Worm (Caenorhabditis elegans): ENCODE data around the gene dolk-1.

Gene dolk-1

ce11 chrIII:11933539-11933938 lies at the start of gene dolk-1:
Gene dolk-1, minus strand, starts transcription at chrIII:11933639.
- TF ChIP-seq unc-62 (GFP tag; optimal IDR thresholded peaks at IDR 0.05), result no peak

DNA sequence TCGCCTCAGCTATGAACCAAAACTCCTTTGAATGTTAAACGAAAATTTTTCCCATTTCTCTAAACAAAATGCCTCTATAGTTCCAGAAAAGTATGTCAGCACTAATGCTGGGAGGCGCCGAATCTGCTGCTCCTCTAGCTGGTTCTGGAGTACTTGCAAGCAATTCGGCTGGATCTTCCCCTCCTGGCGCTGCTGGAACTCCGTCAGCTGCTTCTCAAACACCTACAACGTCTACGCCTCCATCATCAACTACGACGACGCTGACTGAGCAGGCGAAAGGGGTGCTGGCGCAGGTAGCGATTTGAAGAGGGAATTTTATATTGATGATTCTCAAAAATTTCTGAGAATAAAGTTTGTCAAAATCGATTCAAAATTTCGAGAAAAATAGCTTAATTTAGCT lies 49.0 kb upstream of the dolk-1 start:
- no peak for TF ChIP-seq unc-62 (GFP tag; optimal IDR thresholded peaks at IDR 0.05)

DNA sequence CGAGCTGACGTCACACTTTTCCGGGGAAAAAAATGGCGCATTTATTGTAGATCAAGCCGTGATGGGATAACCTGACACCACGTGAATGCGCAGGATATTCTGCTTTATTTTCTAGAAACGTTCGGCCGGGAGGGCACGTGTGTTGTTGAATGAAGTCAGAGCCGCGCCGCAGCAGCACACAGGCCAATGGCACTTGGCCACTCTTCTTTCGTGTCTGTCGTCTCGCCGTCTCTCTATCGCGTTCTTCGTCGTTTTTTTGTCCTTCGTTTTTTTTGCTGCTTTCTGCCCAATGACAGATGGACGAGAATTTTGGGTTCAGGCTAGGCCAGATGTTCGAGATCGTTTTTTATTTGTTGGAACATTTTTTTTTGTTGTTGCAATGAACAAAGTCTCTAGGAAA lies 48.1 kb upstream of the dolk-1 start:
- TF ChIP-seq unc-62 (GFP tag; optimal IDR thresholded peaks at IDR 0.05), result no peak

DNA sequence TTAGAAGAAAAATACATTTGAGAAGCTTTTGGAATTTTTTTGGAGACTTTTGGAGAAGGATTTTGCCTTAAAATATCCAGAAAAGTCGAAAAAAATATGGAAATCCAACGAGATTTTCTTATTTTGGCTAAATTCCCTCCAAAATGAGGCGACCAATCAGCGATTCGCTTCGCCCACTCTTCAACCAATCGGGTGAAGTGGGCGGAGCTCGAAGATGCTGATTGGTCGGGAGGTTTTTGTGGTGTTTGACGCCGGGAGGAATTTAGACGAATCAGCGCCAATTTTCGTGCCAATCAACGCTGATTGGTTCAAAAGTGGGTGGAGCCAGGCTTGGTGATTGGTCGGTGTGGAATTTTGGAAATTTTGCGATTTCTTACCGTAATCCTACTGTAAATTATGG lies 47.3 kb upstream of the dolk-1 start:
- TF ChIP-seq unc-62 (GFP tag; optimal IDR thresholded peaks at IDR 0.05), result no peak

DNA sequence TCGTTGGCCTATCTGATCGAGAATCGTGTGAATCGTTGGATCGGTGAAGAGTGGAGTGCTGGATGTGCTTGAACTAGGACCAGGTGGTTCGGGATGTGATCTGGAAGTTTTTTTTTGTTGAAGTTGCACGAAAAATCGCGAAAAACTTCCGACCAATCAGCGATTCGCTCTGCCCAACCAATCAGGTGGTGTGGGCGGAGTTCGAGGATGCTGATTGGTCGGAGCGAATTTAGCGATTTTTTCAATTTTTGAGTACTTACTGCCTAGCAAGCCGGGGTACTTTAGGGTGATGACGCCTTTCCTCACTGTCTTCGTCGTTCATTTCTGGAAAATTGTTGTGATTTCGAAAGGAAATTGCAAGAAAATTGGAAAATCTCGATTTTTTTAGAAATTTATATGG lies 45.3 kb upstream of the dolk-1 start, which contains the start of gene Y56A3A.30:
Gene Y56A3A.30, minus strand, starts transcription at position 324 of the 400 bp plus-strand sequence.
- no peak for TF ChIP-seq unc-62 (GFP tag; optimal IDR thresholded peaks at IDR 0.05)

DNA sequence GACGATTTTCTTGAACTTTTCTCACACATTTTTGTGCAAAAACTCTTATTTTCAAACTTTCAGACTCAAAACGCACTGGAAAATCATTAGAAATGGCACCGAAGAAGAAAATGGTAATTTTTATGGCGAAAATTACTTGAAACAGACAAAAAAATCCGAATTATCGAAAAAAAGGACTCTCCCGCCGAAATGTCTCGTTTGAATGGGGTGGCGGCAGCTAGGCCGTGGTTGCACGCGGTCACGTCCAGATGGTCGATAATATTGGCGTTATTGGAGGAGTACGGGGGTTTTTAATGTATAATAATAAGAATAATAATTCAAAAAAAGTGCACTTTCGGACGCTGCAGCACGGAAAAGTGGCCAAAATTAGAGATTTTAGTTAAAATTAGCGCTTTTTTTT lies 41.0 kb upstream of the dolk-1 start, which contains the start of gene Y56A3A.31:
Gene Y56A3A.31, plus strand, starts transcription at position 64 of the 400 bp plus-strand sequence.
- TF ChIP-seq unc-62 (GFP tag; optimal IDR thresholded peaks at IDR 0.05), result no peak

ce11 chrIII:11973996-11974395 lies 40.6 kb upstream of the dolk-1 start, which contains the start of gene ung-1:
Gene ung-1, minus strand, starts transcription at chrIII:11974096.
- no peak for TF ChIP-seq unc-62 (GFP tag; optimal IDR thresholded peaks at IDR 0.05)

DNA sequence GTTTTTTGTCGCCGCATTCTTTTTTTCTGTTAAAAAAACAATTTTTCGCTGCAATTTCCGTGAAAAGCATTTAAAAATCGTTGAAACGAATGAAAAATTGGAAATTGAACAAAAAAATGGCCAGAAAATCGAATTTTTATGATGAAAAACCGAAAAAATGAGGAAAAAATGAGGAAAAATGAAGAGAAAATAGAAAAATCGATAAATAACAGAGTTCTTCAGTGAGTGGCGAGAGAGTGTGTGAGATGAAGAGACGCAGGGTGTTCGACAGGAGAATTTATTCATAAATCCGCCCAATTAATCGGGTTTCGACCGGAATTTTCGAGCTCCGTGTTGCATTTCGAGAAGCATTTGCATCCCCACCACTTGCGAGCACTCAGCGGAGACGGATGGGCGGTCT lies 37.9 kb upstream of the dolk-1 start, which contains the start of gene Y56A3A.28:
Gene Y56A3A.28, minus strand, starts transcription at position 33 of the 400 bp plus-strand sequence.
- TF ChIP-seq unc-62 (GFP tag; optimal IDR thresholded peaks at IDR 0.05), result no peak

ce11 chrIII:11960080-11960479 lies 26.6 kb upstream of the dolk-1 start, which contains the start of gene top-3:
Gene top-3, minus strand, starts transcription at chrIII:11960180.
- no peak for TF ChIP-seq unc-62 (GFP tag; optimal IDR thresholded peaks at IDR 0.05)

DNA sequence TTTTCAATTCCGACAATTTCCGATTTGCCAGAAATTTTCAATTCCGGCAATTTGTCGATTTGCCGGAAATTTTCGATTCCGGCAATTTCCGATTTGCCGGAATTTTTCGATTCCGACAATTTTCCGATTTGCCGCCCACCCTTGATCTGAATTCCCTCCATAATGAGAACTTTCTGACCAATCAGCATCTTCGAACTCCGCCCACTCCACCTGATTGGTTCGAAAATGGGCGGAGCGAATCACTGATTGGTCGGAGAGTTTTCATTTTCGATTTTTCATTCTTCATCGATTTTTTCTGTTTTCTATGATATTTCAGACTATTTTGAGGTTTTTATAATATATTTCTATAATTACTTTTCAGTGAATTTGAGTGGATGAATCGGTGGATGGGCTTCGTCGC lies 20.7 kb upstream of the dolk-1 start:
- no peak for TF ChIP-seq unc-62 (GFP tag; optimal IDR thresholded peaks at IDR 0.05)

- no peak for TF ChIP-seq unc-62 (GFP tag; optimal IDR thresholded peaks at IDR 0.05)
Measured at ce11 chrIII:11951111-11951510, 17.7 kb upstream of the dolk-1 start.

ce11 chrIII:11949276-11949879 lies 15.9 kb upstream of the dolk-1 start:
- no peak for TF ChIP-seq unc-62 (GFP tag; optimal IDR thresholded peaks at IDR 0.05)

- no peak for TF ChIP-seq unc-62 (GFP tag; optimal IDR thresholded peaks at IDR 0.05)
Measured at ce11 chrIII:11948437-11948836, 15.0 kb upstream of the dolk-1 start.

ce11 chrIII:11947527-11947926 lies 14.1 kb upstream of the dolk-1 start:
- TF ChIP-seq unc-62 (GFP tag; optimal IDR thresholded peaks at IDR 0.05), result no peak

DNA sequence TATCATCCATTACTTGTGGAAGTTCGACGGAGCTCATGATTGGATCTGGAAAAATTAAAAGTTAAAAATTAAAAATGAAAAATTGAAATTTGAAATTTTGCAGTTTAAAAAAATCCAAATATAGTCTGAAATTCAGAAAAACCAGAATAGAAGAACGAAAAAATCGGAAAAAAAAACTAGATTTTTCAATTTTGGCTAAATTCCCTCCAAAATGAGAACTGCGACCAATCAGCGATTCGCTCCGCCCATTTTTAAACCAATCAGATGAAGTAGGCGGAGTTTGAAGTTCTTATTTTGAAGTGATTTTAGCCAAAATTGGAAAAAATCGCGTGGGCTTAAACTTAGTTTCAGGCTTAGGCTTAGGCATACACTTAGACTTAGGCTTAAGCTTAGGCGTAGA lies 13.5 kb upstream of the dolk-1 start, which contains the start of gene Y56A3A.7:
Gene Y56A3A.7, minus strand, starts transcription at position 47 of the 400 bp plus-strand sequence.
- TF ChIP-seq unc-62 (GFP tag; optimal IDR thresholded peaks at IDR 0.05), result no peak

ce11 chrIII:11946062-11946749 lies 12.8 kb upstream of the dolk-1 start:
- TF ChIP-seq unc-62 (GFP tag; optimal IDR thresholded peaks at IDR 0.05), result no peak

DNA sequence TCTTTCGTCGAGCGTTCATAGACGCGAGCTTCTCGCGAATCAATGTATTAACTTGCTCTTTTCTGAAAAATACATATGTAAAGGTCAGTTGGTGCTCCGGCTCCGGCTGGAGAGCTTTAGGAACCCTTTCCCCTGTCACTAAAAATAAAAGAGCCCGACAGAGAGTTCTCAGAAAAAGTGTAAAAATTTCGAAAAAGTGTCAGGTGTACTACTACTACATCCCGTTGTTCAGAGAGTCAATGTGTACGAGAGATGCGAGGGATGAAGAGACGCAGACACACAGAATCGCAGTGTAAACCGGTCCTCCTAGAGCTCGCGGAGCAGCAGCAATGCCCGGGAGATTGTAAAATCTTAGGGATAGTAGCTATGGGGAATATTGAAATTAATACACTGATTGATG lies 9.2 kb upstream of the dolk-1 start:
- no peak for TF ChIP-seq unc-62 (GFP tag; optimal IDR thresholded peaks at IDR 0.05)
